Worm (Caenorhabditis elegans) whole organism, mixed stage, embryonic: ENCODE measurements around the gene srbc-70.

Experiments
- M03D4.4 ChIP-seq: sonication (generic microtip); optimal IDR thresholded peaks from 2 replicates; lab custom pipeline; 2017; ENCODE audit warnings: mild to moderate bottlenecking, missing genetic modification characterization, missing compliant biosample characterization
- bed-3 ChIP-seq: fragments of 200-800 bp; sonication (Bioruptor generic); optimal IDR thresholded peaks from 3 replicates; lab custom pipeline; 2018; ENCODE audit warnings: mild to moderate bottlenecking, missing genetic modification characterization, moderate library complexity, missing compliant biosample characterization
- blmp-1 ChIP-seq: fragments of 150-350 bp; optimal IDR thresholded peaks from 2 replicates; lab custom pipeline; 2014; ENCODE audit warnings: missing biosample characterization, missing genetic modification characterization
- ceh-39 ChIP-seq: fragments of 150-350 bp; optimal IDR thresholded peaks from 2 replicates; lab custom pipeline; 2014; ENCODE audit warnings: missing biosample characterization, missing genetic modification characterization
- ceh-43 ChIP-seq: fragments of 200-800 bp; sonication (Bioruptor generic); optimal IDR thresholded peaks from 2 replicates; lab custom pipeline; 2018; ENCODE audit warnings: mild to moderate bottlenecking, missing genetic modification characterization, moderate library complexity, missing compliant biosample characterization
- ceh-83 ChIP-seq: fragments of 200-800 bp; sonication (Bioruptor generic); optimal IDR thresholded peaks from 2 replicates; lab custom pipeline; 2018; ENCODE audit warnings: mild to moderate bottlenecking, missing genetic modification characterization, missing compliant biosample characterization
- ces-1 ChIP-seq: fragments of 150-350 bp; optimal IDR thresholded peaks from 2 replicates; lab custom pipeline; 2014; ENCODE audit warnings: missing biosample characterization, missing genetic modification reagents, missing genetic modification characterization
- cnd-1 ChIP-seq: fragments of 200-800 bp; sonication (Bioruptor generic); optimal IDR thresholded peaks from 2 replicates; lab custom pipeline; 2018; ENCODE audit warnings: mild to moderate bottlenecking, missing genetic modification characterization, missing compliant biosample characterization
- elt-1 ChIP-seq: sonication (generic microtip); optimal IDR thresholded peaks from 2 replicates; lab custom pipeline; 2017; ENCODE audit warnings: missing genetic modification characterization, mild to moderate bottlenecking, missing compliant biosample characterization, antibody characterized with exemption, moderate library complexity, borderline replicate concordance; ENCODE audit not compliant: insufficient read depth
- elt-3 ChIP-seq: fragments of 150-350 bp; optimal IDR thresholded peaks from 2 replicates; lab custom pipeline; 2014; ENCODE audit warnings: missing biosample characterization, missing genetic modification characterization
- flh-1 ChIP-seq: fragments of 200-800 bp; sonication (Bioruptor generic); optimal IDR thresholded peaks from 2 replicates; lab custom pipeline; 2018; ENCODE audit warnings: mild to moderate bottlenecking, missing genetic modification characterization, moderate library complexity, missing compliant biosample characterization
- ham-2 ChIP-seq: fragments of 200-800 bp; sonication (Bioruptor generic); optimal IDR thresholded peaks from 2 replicates; lab custom pipeline; 2018; ENCODE audit warnings: mild to moderate bottlenecking, missing genetic modification characterization, missing compliant biosample characterization
- hlh-1 ChIP-seq: fragments of 150-350 bp; optimal IDR thresholded peaks from 2 replicates; lab custom pipeline; 2014; ENCODE audit warnings: missing biosample characterization, missing genetic modification reagents, missing genetic modification characterization
- lin-13 ChIP-seq: fragments of 150-350 bp; optimal IDR thresholded peaks from 2 replicates; lab custom pipeline; 2014; ENCODE audit warnings: missing biosample characterization, missing genetic modification characterization
- lin-32 ChIP-seq: fragments of 200-800 bp; sonication (Bioruptor generic); optimal IDR thresholded peaks from 2 replicates; lab custom pipeline; 2018; ENCODE audit warnings: mild to moderate bottlenecking, missing genetic modification characterization, missing compliant biosample characterization
- lsy-2 ChIP-seq: fragments of 150-350 bp; optimal IDR thresholded peaks from 2 replicates; lab custom pipeline; 2014; ENCODE audit warnings: missing biosample characterization, missing genetic modification characterization
- mab-5 ChIP-seq: fragments of 150-350 bp; optimal IDR thresholded peaks from 2 replicates; lab custom pipeline; 2014; ENCODE audit warnings: missing biosample characterization, missing genetic modification characterization
- mep-1 ChIP-seq: fragments of 150-350 bp; optimal IDR thresholded peaks from 2 replicates; lab custom pipeline; 2017; ENCODE audit warnings: missing biosample characterization, missing genetic modification reagents, missing genetic modification characterization, inconsistent platforms
- mls-2 ChIP-seq: sonication (generic microtip); optimal IDR thresholded peaks from 2 replicates; lab custom pipeline; 2016; ENCODE audit warnings: mild to moderate bottlenecking, missing genetic modification characterization, moderate library complexity, missing compliant biosample characterization
- nhr-12 ChIP-seq: fragments of 150-350 bp; optimal IDR thresholded peaks from 2 replicates; lab custom pipeline; 2014; ENCODE audit warnings: missing biosample characterization, missing genetic modification characterization
- nhr-2 ChIP-seq: fragments of 150-350 bp; optimal IDR thresholded peaks from 2 replicates; lab custom pipeline; 2014; ENCODE audit warnings: missing biosample characterization, missing genetic modification characterization
- nhr-237 ChIP-seq: fragments of 150-350 bp; optimal IDR thresholded peaks from 2 replicates; lab custom pipeline; 2014; ENCODE audit warnings: missing biosample characterization, missing genetic modification characterization
- pha-4 ChIP-seq: fragments of 150-350 bp; optimal IDR thresholded peaks from 2 replicates; lab custom pipeline; 2018; ENCODE audit warnings: missing biosample characterization, missing genetic modification reagents, missing genetic modification characterization
- sem-2 ChIP-seq: fragments of 200-800 bp; sonication (Bioruptor generic); optimal IDR thresholded peaks from 2 replicates; lab custom pipeline; 2018; ENCODE audit warnings: mild to moderate bottlenecking, missing genetic modification characterization, missing compliant biosample characterization
- snpc-4 ChIP-seq: fragments of 150-350 bp; optimal IDR thresholded peaks from 2 replicates; lab custom pipeline; 2014; ENCODE audit warnings: missing biosample characterization, missing genetic modification characterization
- sptf-1 ChIP-seq: sonication (generic microtip); optimal IDR thresholded peaks from 2 replicates; lab custom pipeline; 2017; ENCODE audit warnings: mild to moderate bottlenecking, missing genetic modification characterization, moderate library complexity, missing compliant biosample characterization
- tbx-8 ChIP-seq: fragments of 200-800 bp; sonication (Bioruptor generic); optimal IDR thresholded peaks from 2 replicates; lab custom pipeline; 2018; ENCODE audit warnings: mild to moderate bottlenecking, missing genetic modification characterization, moderate library complexity, missing compliant biosample characterization
- unc-120 ChIP-seq: sonication (generic microtip); optimal IDR thresholded peaks from 2 replicates; lab custom pipeline; 2017; ENCODE audit warnings: missing genetic modification characterization, missing compliant biosample characterization; ENCODE audit not compliant: poor library complexity, severe bottlenecking
- unc-39 ChIP-seq: fragments of 150-350 bp; optimal IDR thresholded peaks from 2 replicates; lab custom pipeline; 2014; ENCODE audit warnings: missing biosample characterization, missing genetic modification characterization
- unc-62 ChIP-seq: fragments of 150-350 bp; optimal IDR thresholded peaks from 2 replicates; lab custom pipeline; 2014; ENCODE audit warnings: missing biosample characterization, missing genetic modification reagents, missing genetic modification characterization
- zip-8 ChIP-seq: fragments of 150-350 bp; optimal IDR thresholded peaks from 2 replicates; lab custom pipeline; 2014; ENCODE audit warnings: missing biosample characterization, missing genetic modification characterization

Gene srbc-70

DNA sequence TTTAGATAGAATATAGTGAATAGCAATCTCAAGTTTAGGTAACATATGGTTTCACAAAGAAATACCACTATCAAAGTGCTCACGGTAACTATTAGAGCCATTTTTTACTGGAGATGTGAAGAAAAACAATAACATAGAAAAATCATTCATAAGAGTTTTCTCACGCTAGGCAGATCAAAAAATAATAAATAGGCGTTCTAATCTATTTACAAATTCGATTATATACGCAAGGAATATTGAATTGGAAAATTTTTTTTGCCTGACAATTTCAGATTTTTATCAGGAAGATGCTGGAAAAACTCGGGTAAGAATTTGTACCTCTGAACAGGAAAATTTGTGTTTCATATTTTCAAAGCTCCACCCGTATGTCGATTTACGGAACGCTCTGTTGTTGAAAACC is at the start of gene srbc-70:
Gene srbc-70, minus strand, starts transcription at position 101 of the 400 bp plus-strand sequence.
- TF ChIP-seq elt-3, result no peak
- TF ChIP-seq ham-2 (GFP tag; lab: Kevin White, UChicago), result no peak
- TF ChIP-seq sptf-1, result no peak
- no peak for TF ChIP-seq ceh-43 (GFP tag; lab: Kevin White, UChicago)
- no peak for TF ChIP-seq mab-5 (tag; lab: Kevin White, UChicago)
- no peak for TF ChIP-seq M03D4.4 (tag; lab: Kevin White, UChicago)
- TF ChIP-seq elt-1 (tag; lab: Kevin White, UChicago), result no peak
- no peak for TF ChIP-seq unc-120
- TF ChIP-seq unc-39 (tag; lab: Kevin White, UChicago), result no peak
- no peak for TF ChIP-seq ces-1
- no peak for TF ChIP-seq snpc-4
- TF ChIP-seq ceh-83 (GFP tag; lab: Kevin White, UChicago), result no peak
- no peak for TF ChIP-seq zip-8
- no peak for TF ChIP-seq lin-13 (tag; lab: Kevin White, UChicago)
- TF ChIP-seq nhr-2 (tag; lab: Kevin White, UChicago), result no peak
- TF ChIP-seq sem-2 (GFP tag; lab: Kevin White, UChicago), result no peak
- no peak for TF ChIP-seq flh-1 (GFP tag; lab: Kevin White, UChicago)
- no peak for TF ChIP-seq nhr-12 (tag; lab: Kevin White, UChicago)
- no peak for TF ChIP-seq lsy-2
- no peak for TF ChIP-seq hlh-1 (tag; lab: Kevin White, UChicago)

DNA sequence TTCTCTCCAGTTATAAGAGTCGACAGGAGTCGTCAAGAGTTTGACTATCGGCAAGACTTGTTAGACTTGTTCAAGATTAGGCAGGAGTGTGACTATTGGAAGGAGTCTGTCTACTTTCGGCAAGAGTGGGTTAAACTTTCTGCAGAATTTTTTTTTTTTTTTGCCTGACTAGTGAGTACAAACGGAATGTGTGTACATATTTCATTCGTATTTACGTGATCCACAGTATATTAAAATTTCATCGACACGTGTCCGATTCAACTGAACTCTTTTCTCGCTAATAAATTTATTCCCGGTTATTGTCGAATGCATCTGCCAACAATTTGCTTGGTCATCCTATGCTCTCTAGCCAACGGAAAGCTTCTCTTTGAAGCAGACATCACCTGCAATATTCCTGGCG is 44.4 kb upstream of the srbc-70 start, which contains the start of gene F36A4.1:
Gene F36A4.1, plus strand, starts transcription at position 301 of the 400 bp plus-strand sequence.
- TF ChIP-seq mep-1 (tag; lab: Kevin White, UChicago) (no peak), unc-39 (tag; lab: Kevin White, UChicago) (no peak), tbx-8 (GFP tag; lab: Kevin White, UChicago) (no peak), ces-1 (no peak), mls-2 (no peak), unc-62 (GFP tag; lab: Kevin White, UChicago) (no peak), unc-120 (no peak), nhr-237 (tag; lab: Kevin White, UChicago) (no peak), flh-1 (GFP tag; lab: Kevin White, UChicago) (no peak)
- TF ChIP-seq, all 35 proteins: peak for 0

DNA sequence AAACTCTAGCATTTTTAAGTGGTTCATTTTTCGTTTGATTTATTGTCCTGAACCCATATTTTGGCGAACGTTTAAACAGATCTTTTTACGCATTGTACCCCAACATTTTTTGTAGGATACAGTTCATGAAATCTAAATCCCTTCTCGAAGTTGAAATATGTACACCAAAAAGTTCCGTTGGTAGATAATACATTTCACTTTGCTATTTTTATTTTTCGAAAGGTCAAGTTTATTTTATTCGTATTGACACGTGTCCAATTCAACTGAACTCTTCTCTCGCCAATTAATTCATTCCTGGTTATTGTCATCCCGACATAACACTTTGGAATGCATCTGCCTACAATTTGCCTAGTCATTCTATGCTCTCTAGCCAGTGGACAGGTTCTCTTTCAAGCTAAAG is 43.1 kb upstream of the srbc-70 start, which contains the start of gene F36A4.2:
Gene F36A4.2, plus strand, starts transcription at position 301 of the 400 bp plus-strand sequence.
- TF ChIP-seq nhr-12 (tag; lab: Kevin White, UChicago) (no peak), mls-2 (no peak), cnd-1 (no peak), unc-39 (tag; lab: Kevin White, UChicago) (no peak), flh-1 (GFP tag; lab: Kevin White, UChicago) (no peak), lin-13 (tag; lab: Kevin White, UChicago) (no peak), snpc-4 (no peak), ceh-39 (tag; lab: Kevin White, UChicago) (no peak), sem-2 (GFP tag; lab: Kevin White, UChicago) (no peak), lsy-2 (no peak), mab-5 (tag; lab: Kevin White, UChicago) (no peak), ceh-43 (GFP tag; lab: Kevin White, UChicago) (no peak), unc-120 (no peak), nhr-237 (tag; lab: Kevin White, UChicago) (no peak), blmp-1 (tag; lab: Kevin White, UChicago) (no peak), M03D4.4 (tag; lab: Kevin White, UChicago) (no peak)

DNA sequence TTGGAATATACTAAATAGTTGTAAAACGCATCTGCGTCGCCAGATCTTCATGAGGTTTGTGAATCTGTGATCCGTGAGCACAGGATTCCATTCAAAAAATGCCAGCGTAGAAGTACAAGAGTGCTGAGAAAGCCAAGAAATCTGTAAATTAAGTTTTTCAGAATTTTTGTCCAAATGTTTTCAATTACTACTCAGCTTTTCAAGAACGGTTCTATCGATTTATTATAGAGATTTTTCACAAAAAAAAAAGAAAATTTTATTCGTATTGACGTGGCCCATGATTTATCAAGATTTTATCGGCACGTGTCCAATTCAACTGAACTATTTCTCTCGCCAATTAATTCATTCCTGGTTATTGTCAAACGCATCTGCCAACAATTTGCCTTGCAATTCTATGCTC is 41.5 kb upstream of the srbc-70 start, which contains the start of gene F36A4.3:
Gene F36A4.3, plus strand, starts transcription at position 301 of the 400 bp plus-strand sequence.
- no peak for TF ChIP-seq elt-1 (tag; lab: Kevin White, UChicago)
- TF ChIP-seq blmp-1 (tag; lab: Kevin White, UChicago), result no peak
- TF ChIP-seq sem-2 (GFP tag; lab: Kevin White, UChicago), result no peak
- no peak for TF ChIP-seq bed-3 (GFP tag; lab: Kevin White, UChicago)
- TF ChIP-seq flh-1 (GFP tag; lab: Kevin White, UChicago), result no peak
- no peak for TF ChIP-seq zip-8
- no peak for TF ChIP-seq lin-32 (GFP tag; lab: Kevin White, UChicago)
- TF ChIP-seq pha-4 (tag; lab: Kevin White, UChicago), result no peak
- TF ChIP-seq snpc-4, result no peak
- TF ChIP-seq ceh-39 (tag; lab: Kevin White, UChicago), result no peak
